Fruit fly (Drosophila melanogaster): ENCODE measurements around the gene CG14075.

Gene CG14075

dm6 chr3L:19000413-19000812 is 15.7 kb downstream of the CG14075 start, which contains the start of gene CG3808 (continued):
- peak; percentile 14 for TF ChIP-seq CG13624 (GFP tag; optimal IDR thresholded peaks at IDR 0.05)
- TF ChIP-seq pb (GFP tag; optimal IDR thresholded peaks at IDR 0.05): no peak
- no peak for TF ChIP-seq CG4730 (GFP tag; IDR thresholded peaks at IDR 0.05)
- no peak for TF ChIP-seq chn (GFP tag; optimal IDR thresholded peaks at IDR 0.05)
- TF ChIP-seq ase (GFP tag; IDR thresholded peaks at IDR 0.05): no peak
- no peak for TF ChIP-seq nerfin-2 (GFP tag; IDR thresholded peaks at IDR 0.05; ENCODE audit: partially characterized antibody)
- no peak for TF ChIP-seq CG8944 (GFP tag; optimal IDR thresholded peaks at IDR 0.05)
- no peak for TF ChIP-seq lbe (GFP tag; optimal IDR thresholded peaks at IDR 0.05)
- peak; percentile 53 for TF ChIP-seq Bgb (GFP tag; IDR thresholded peaks at IDR 0.05; ENCODE audit: partially characterized antibody)
- no peak for TF ChIP-seq CG4424 (GFP tag; optimal IDR thresholded peaks at IDR 0.05)
- TF ChIP-seq CG17568 (GFP tag; optimal IDR thresholded peaks at IDR 0.05): no peak
- peak; percentile 47 for TF ChIP-seq Side (GFP tag; optimal IDR thresholded peaks at IDR 0.05)
- peak; percentile 51 for TF ChIP-seq maf-S (GFP tag; optimal IDR thresholded peaks at IDR 0.05)
- TF ChIP-seq HmgZ (tag; optimal IDR thresholded peaks at IDR 0.05): peak; percentile 73
- TF ChIP-seq CG12155 (GFP tag; optimal IDR thresholded peaks at IDR 0.05): no peak
- TF ChIP-seq Pdp1 (GFP tag; optimal IDR thresholded peaks at IDR 0.05): peak; percentile 18 to 49
- peak in 1 of 2 experiments; percentile 25 for TF ChIP-seq crp (GFP tag; optimal IDR thresholded peaks at IDR 0.05)
- peak; percentile 81 for TF ChIP-seq CG33213 (GFP tag; optimal IDR thresholded peaks at IDR 0.05)
- no peak for TF ChIP-seq CG1832 (GFP tag; optimal IDR thresholded peaks at IDR 0.05)
- TF ChIP-seq CG3407 (GFP tag; optimal IDR thresholded peaks at IDR 0.05): no peak
- TF ChIP-seq CG30431 (GFP tag; optimal IDR thresholded peaks at IDR 0.05): no peak
- no peak for TF ChIP-seq chinmo (GFP tag; IDR thresholded peaks at IDR 0.05; ENCODE audit: partially characterized antibody)
- peak; percentile 56 for TF ChIP-seq CG2712 (tag; optimal IDR thresholded peaks at IDR 0.05)
- TF ChIP-seq CG1233 (GFP tag; optimal IDR thresholded peaks at IDR 0.05): no peak
- TF ChIP-seq HLH54F (GFP tag; optimal IDR thresholded peaks at IDR 0.05): peak; percentile 8
- TF ChIP-seq D19B (GFP tag; optimal IDR thresholded peaks at IDR 0.05): no peak
- TF ChIP-seq gcm2 (GFP tag; optimal IDR thresholded peaks at IDR 0.05): no peak
- peak; percentile 28 for TF ChIP-seq vvl (GFP tag; IDR thresholded peaks at IDR 0.05)
- TF ChIP-seq NfI (GFP tag; optimal IDR thresholded peaks at IDR 0.05): peak; percentile 1
- no peak for TF ChIP-seq CG31388 (GFP tag; optimal IDR thresholded peaks at IDR 0.05)
- no peak for TF ChIP-seq CG32772 (GFP tag; IDR thresholded peaks at IDR 0.05)
- TF ChIP-seq ind (GFP tag; optimal IDR thresholded peaks at IDR 0.05): no peak
- no peak for TF ChIP-seq sisA (GFP tag; IDR thresholded peaks at IDR 0.05)
- TF ChIP-seq fu2 (GFP tag; optimal IDR thresholded peaks at IDR 0.05): no peak
- TF ChIP-seq Med (GFP tag): peak; percentile 90
- no peak for TF ChIP-seq corto (GFP tag; optimal IDR thresholded peaks at IDR 0.05)
- TF ChIP-seq Bdp1 (GFP tag; optimal IDR thresholded peaks at IDR 0.05): no peak
- 0 out of 2 replicates have a peak, but pooled peaks have one; percentile 23 for TF ChIP-seq CG32532 (GFP tag; IDR thresholded peaks at IDR 0.05)
- peak; percentile 14 for TF ChIP-seq da (GFP tag; optimal IDR thresholded peaks at IDR 0.05)
- no peak for TF ChIP-seq CG4282 (GFP tag; optimal IDR thresholded peaks at IDR 0.05)
- peak; percentile 100 for TF ChIP-seq E2f2 (GFP tag; IDR thresholded peaks at IDR 0.05)
- TF ChIP-seq zfh1 (GFP tag; IDR thresholded peaks at IDR 0.05): peak; percentile 18; the same call in 1 of the 3 replicates
- peak; percentile 43 for TF ChIP-seq sd (tag; optimal IDR thresholded peaks at IDR 0.05)
- peak; percentile 74 for TF ChIP-seq pita (GFP tag; optimal IDR thresholded peaks at IDR 0.05)
- peak; percentile 7 for TF ChIP-seq CG18262 (tag; optimal IDR thresholded peaks at IDR 0.05)
- no peak for TF ChIP-seq CG9876 (GFP tag; optimal IDR thresholded peaks at IDR 0.05)
- TF ChIP-seq gfzf (GFP tag; optimal IDR thresholded peaks at IDR 0.05): peak; percentile 98
- no peak for TF ChIP-seq Mrtf (GFP tag; IDR thresholded peaks at IDR 0.05)
- TF ChIP-seq stc (GFP tag; IDR thresholded peaks at IDR 0.05): no peak
- TF ChIP-seq Antp (GFP tag; optimal IDR thresholded peaks at IDR 0.05): peak; percentile 5
- TF ChIP-seq B-H1 (GFP tag; IDR thresholded peaks at IDR 0.05): no peak
